Worm (Caenorhabditis elegans): ENCODE data around the gene nmur-3.

DNA sequence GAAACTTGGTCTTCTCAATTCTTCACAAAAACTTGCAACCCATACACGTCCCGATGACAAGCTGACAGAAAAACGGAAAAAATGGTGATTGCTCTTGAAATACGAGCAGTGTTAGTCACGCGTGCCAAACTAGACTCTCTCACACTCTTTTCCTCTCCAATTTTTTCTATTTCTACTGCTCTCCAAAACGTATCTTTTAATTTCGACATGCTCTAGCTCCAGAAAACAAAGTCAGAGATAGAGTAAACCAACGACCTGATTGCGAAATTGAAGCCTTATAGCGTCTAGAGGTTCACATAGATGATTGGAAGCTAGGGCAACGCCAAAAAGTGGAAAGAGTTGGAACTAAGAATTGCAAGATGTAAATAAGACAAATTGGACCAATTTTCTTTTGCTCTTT, 24.1 kb downstream of the nmur-3 start:
- TF ChIP-seq odd-2 (tag; optimal IDR thresholded peaks at IDR 0.05) (no peak), ceh-30 (tag; optimal IDR thresholded peaks at IDR 0.05) (no peak), dve-1 (tag; optimal IDR thresholded peaks at IDR 0.05) (no peak), unc-86 (tag; optimal IDR thresholded peaks at IDR 0.05) (no peak)
